Worm (Caenorhabditis elegans): Measurements from ENCODE around the gene acs-2.

Gene acs-2

ce11 chrV:15567344-15567804 is at the start of gene acs-2:
TSS of gene acs-2 (plus strand) at chrV:15567394.
- TF ChIP-seq nhr-28 (tag; optimal IDR thresholded peaks at IDR 0.05): no peak
- no peak for TF ChIP-seq zip-2 (tag; optimal IDR thresholded peaks at IDR 0.05)
- TF ChIP-seq vab-7 (GFP tag; IDR thresholded peaks at IDR 0.05): no peak
- TF ChIP-seq nhr-237 (tag; optimal IDR thresholded peaks at IDR 0.05): no peak
- no peak for TF ChIP-seq zfp-3 (GFP tag; conservative IDR thresholded peaks at IDR 0.05)
- no peak for TF ChIP-seq zag-1 (tag; optimal IDR thresholded peaks at IDR 0.05)
- TF ChIP-seq ama-1 (optimal IDR thresholded peaks at IDR 0.05): peak; percentile 52
- no peak for TF ChIP-seq mdl-1 (tag; optimal IDR thresholded peaks at IDR 0.05)
- TF ChIP-seq Y5F2A.4 (GFP tag; optimal IDR thresholded peaks at IDR 0.05): no peak
- TF ChIP-seq unc-62 (GFP tag; optimal IDR thresholded peaks at IDR 0.05 in 1 of 2): peak in 1 of 2 experiments; percentile 32
- TF ChIP-seq unc-62 (tag; optimal IDR thresholded peaks at IDR 0.05): no peak

- TF ChIP-seq pha-4 (GFP tag; IDR thresholded peaks at IDR 0.05) (no peak), pha-4 (tag; optimal IDR thresholded peaks at IDR 0.05) (no peak), ama-1 (optimal IDR thresholded peaks at IDR 0.05) (no peak), aha-1 (tag) (peak; percentile 86), D1046.2 (GFP tag; IDR thresholded peaks at IDR 0.05) (no peak)
These were observed 49.8 kb upstream of the acs-2 start, which contains the start of gene F21A3.3 for ce11 chrV:15517413-15517812. TSS of gene F21A3.3 (plus strand) at chrV:15517713.

ce11 chrV:15519845-15520244 is 47.3 kb upstream of the acs-2 start:
- TF ChIP-seq aha-1 (tag) (peak; percentile 56), unc-130 (GFP tag; optimal IDR thresholded peaks at IDR 0.05) (no peak), nhr-41 (GFP tag; IDR thresholded peaks at IDR 0.05) (no peak), T26A8.4 (GFP tag; IDR thresholded peaks at IDR 0.05) (0 out of 2 replicates have a peak, but pooled peaks have one; percentile 15)

- peak in 1 of 2 experiments; percentile 87 for TF ChIP-seq unc-62 (GFP tag; optimal IDR thresholded peaks at IDR 0.05 in 1 of 2)
- no peak for TF ChIP-seq unc-62 (tag; optimal IDR thresholded peaks at IDR 0.05)
- no peak for TF ChIP-seq T20F7.1 (GFP tag; optimal IDR thresholded peaks at IDR 0.05)
These were observed 46.8 kb upstream of the acs-2 start for ce11 chrV:15520398-15520797.

- TF ChIP-seq lin-29 (GFP tag; IDR thresholded peaks at IDR 0.05): no peak
- TF ChIP-seq nhr-42 (GFP tag; IDR thresholded peaks at IDR 0.05): no peak
- no peak for TF ChIP-seq nhr-76 (tag; optimal IDR thresholded peaks at IDR 0.05)
- 0 out of 2 replicates have a peak, but pooled peaks have one; percentile 13 for TF ChIP-seq pha-4 (GFP tag; IDR thresholded peaks at IDR 0.05)
- no peak for TF ChIP-seq pha-4 (tag; optimal IDR thresholded peaks at IDR 0.05)
- TF ChIP-seq nhr-237 (tag; optimal IDR thresholded peaks at IDR 0.05): no peak
- TF ChIP-seq ceh-20 (GFP tag; IDR thresholded peaks at IDR 0.05): no peak
- no peak for TF ChIP-seq gei-8 (GFP tag; optimal IDR thresholded peaks at IDR 0.05)
These were observed 45.3 kb upstream of the acs-2 start, which contains the start of gene lgc-31 for ce11 chrV:15521920-15522319. TSS of gene lgc-31 (minus strand) at chrV:15522020.

- peak in 1 of 2 experiments; percentile 8 for TF ChIP-seq unc-62 (GFP tag; optimal IDR thresholded peaks at IDR 0.05 in 1 of 2)
- TF ChIP-seq unc-62 (tag; optimal IDR thresholded peaks at IDR 0.05): no peak
- TF ChIP-seq F44E2.7 (GFP tag; IDR thresholded peaks at IDR 0.05): no peak
These were observed 38.1 kb upstream of the acs-2 start, which contains the start of gene srh-276 for ce11 chrV:15529069-15529468. TSS of gene srh-276 (plus strand) at chrV:15529369.

ce11 chrV:15533096-15533495 is 34.1 kb upstream of the acs-2 start, which contains the start of gene F21A3.11:
TSS of gene F21A3.11 (minus strand) at chrV:15533212.
- TF ChIP-seq nhr-77 (tag; optimal IDR thresholded peaks at IDR 0.05): no peak
- no peak for TF ChIP-seq Y75B8A.6 (GFP tag; IDR thresholded peaks at IDR 0.05)
- TF ChIP-seq mdt-29 (GFP tag; IDR thresholded peaks at IDR 0.05): no peak
- no peak for TF ChIP-seq hif-1 (tag; optimal IDR thresholded peaks at IDR 0.05)
- TF ChIP-seq zfp-2 (tag; optimal IDR thresholded peaks at IDR 0.05): no peak
- TF ChIP-seq mxl-2 (GFP tag; conservative IDR thresholded peaks at IDR 0.05): no peak
- no peak for TF ChIP-seq ztf-11 (tag; optimal IDR thresholded peaks at IDR 0.05)
- no peak for TF ChIP-seq ceh-62 (tag; optimal IDR thresholded peaks at IDR 0.05)
- no peak for TF ChIP-seq Y48G9A.11 (GFP tag; IDR thresholded peaks at IDR 0.05)
- TF ChIP-seq dve-1 (tag; optimal IDR thresholded peaks at IDR 0.05; ENCODE audit: insufficient read depth): peak; percentile 45
- TF ChIP-seq daf-16 (GFP tag; optimal IDR thresholded peaks at IDR 0.05): no peak
- TF ChIP-seq daf-16 (tag; optimal IDR thresholded peaks at IDR 0.05): peak; percentile 78
- no peak for TF ChIP-seq ama-1 (optimal IDR thresholded peaks at IDR 0.05)
- TF ChIP-seq nhr-41 (GFP tag; IDR thresholded peaks at IDR 0.05): no peak
- TF ChIP-seq daf-8 (GFP tag; IDR thresholded peaks at IDR 0.05): no peak
- TF ChIP-seq dmd-9 (GFP tag; IDR thresholded peaks at IDR 0.05): no peak
- TF ChIP-seq zag-1 (tag; optimal IDR thresholded peaks at IDR 0.05): no peak
- TF ChIP-seq pqm-1 (tag; optimal IDR thresholded peaks at IDR 0.05): peak; percentile 40
- TF ChIP-seq ceh-32 (tag; optimal IDR thresholded peaks at IDR 0.05; ENCODE audit: poor library complexity): no peak

All from whole organism, L4 larva.